Fruit fly (Drosophila melanogaster): ENCODE data around the gene CG33783.

CG33783 gene

DNA sequence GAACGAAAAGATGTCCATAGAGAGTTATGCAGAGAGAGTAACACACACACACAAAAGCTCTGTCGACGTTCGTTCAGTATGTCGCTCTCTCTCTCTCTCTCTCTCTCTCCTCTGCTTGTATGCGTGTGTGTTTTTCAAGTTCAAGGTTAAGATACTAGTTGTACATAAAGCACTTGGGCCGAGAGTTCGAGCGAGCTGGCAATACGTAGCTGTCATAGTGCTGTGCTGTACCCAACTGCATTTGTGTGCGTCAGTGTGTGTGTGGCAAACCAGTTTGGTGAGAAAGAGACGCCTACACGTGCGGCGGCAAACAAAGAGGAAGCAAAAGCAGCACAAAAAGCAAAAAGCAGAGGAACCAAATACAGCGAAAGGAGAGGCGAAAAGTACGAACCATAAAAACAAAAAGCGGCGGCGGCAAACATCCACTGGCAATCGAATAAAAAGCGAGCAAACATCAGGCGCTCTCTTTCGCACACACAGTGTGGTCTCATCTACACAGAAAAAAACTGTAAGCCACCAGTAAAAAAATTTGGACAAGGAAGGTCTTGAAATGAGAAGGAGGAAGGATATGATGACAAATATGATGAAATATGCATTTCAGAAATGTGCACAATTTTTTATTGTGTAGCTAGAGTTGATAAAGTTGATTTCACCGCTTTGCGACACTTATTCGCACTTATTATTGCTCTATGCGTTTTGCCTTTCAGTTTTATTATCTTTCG lies 20.8 kb downstream of the CG33783 start (continued):
- peak; percentile 7 for TF ChIP-seq CG14710 (tag; optimal IDR thresholded peaks at IDR 0.05)
- TF ChIP-seq CG11696 (GFP tag; IDR thresholded peaks at IDR 0.05), result peak; percentile 53; the same call in 1 of the 2 replicates
- peak; percentile 76 for TF ChIP-seq Xbp1 (GFP tag; optimal IDR thresholded peaks at IDR 0.05)
- TF ChIP-seq PHDP (tag; optimal IDR thresholded peaks at IDR 0.05), result peak; percentile 44
- TF ChIP-seq CG2712 (tag; optimal IDR thresholded peaks at IDR 0.05), result peak; percentile 45
- peak; percentile 64 for TF ChIP-seq HHEX (GFP tag; optimal IDR thresholded peaks at IDR 0.05)
- no peak for TF ChIP-seq CkIIα-i1 (GFP tag; IDR thresholded peaks at IDR 0.05)
- no peak for TF ChIP-seq CG2202 (tag; optimal IDR thresholded peaks at IDR 0.05)
- TF ChIP-seq ewg (GFP tag; optimal IDR thresholded peaks at IDR 0.05), result peak; percentile 26
- no peak for TF ChIP-seq CG14965 (GFP tag; optimal IDR thresholded peaks at IDR 0.05; ENCODE audit: borderline replicate concordance)
- peak; percentile 65 for TF ChIP-seq CG15514 (GFP tag; optimal IDR thresholded peaks at IDR 0.05)
- peak; percentile 58 for TF ChIP-seq NK7.1 (GFP tag; optimal IDR thresholded peaks at IDR 0.05)
- no peak for TF ChIP-seq Dref (GFP tag; IDR thresholded peaks at IDR 0.05)
- TF ChIP-seq CG5245 (GFP tag; optimal IDR thresholded peaks at IDR 0.05), result peak; percentile 12
- TF ChIP-seq lmd (GFP tag; IDR thresholded peaks at IDR 0.05), result peak; percentile 78
- peak; percentile 58 for TF ChIP-seq CG31441 (GFP tag; IDR thresholded peaks at IDR 0.05)
- TF ChIP-seq CG12769 (tag; optimal IDR thresholded peaks at IDR 0.05), result peak; percentile 34
- TF ChIP-seq Dll (GFP tag; IDR thresholded peaks at IDR 0.05; ENCODE audit: partially characterized antibody), result no peak
- peak; percentile 40; the same call in 1 of the 2 replicates for TF ChIP-seq ssp (GFP tag; IDR thresholded peaks at IDR 0.05)
- no peak for TF ChIP-seq salm (tag; optimal IDR thresholded peaks at IDR 0.05)
- TF ChIP-seq CG8281 (tag; optimal IDR thresholded peaks at IDR 0.05), result no peak
- peak; percentile 68 for TF ChIP-seq Nf-YC (tag; optimal IDR thresholded peaks at IDR 0.05)
- peak; percentile 64 for TF ChIP-seq tio (GFP tag; optimal IDR thresholded peaks at IDR 0.05)
- TF ChIP-seq CG12942 (GFP tag; optimal IDR thresholded peaks at IDR 0.05), result peak; percentile 39
- no peak; the same call in 1 of the 2 replicates for TF ChIP-seq CG13287 (GFP tag; IDR thresholded peaks at IDR 0.05; ENCODE audit: partially characterized antibody)
- TF ChIP-seq danr (GFP tag; IDR thresholded peaks at IDR 0.05), result 0 out of 2 replicates have a peak, but pooled peaks have one; percentile 9
- peak; percentile 11 for TF ChIP-seq Nf-YB (GFP tag; optimal IDR thresholded peaks at IDR 0.05)
- TF ChIP-seq CG17328 (GFP tag; IDR thresholded peaks at IDR 0.05), result peak; percentile 74
- peak; percentile 71 for TF ChIP-seq Ada2b (GFP tag; IDR thresholded peaks at IDR 0.05)
- peak; percentile 66 for TF ChIP-seq row (GFP tag; IDR thresholded peaks at IDR 0.05)
- peak; percentile 41 for TF ChIP-seq pb (GFP tag; optimal IDR thresholded peaks at IDR 0.05)
- TF ChIP-seq chn (GFP tag; optimal IDR thresholded peaks at IDR 0.05), result peak; percentile 52
- no peak for TF ChIP-seq ham (GFP tag; IDR thresholded peaks at IDR 0.05)
- TF ChIP-seq CG10267 (tag; optimal IDR thresholded peaks at IDR 0.05), result peak; percentile 20
- TF ChIP-seq CG2120 (GFP tag; optimal IDR thresholded peaks at IDR 0.05), result peak; percentile 85
- peak; percentile 66; the same call in 2 of the 3 replicates for TF ChIP-seq zfh1 (GFP tag; IDR thresholded peaks at IDR 0.05)
- no peak for TF ChIP-seq zf30C (GFP tag; optimal IDR thresholded peaks at IDR 0.05)
- TF ChIP-seq unpg (GFP tag; optimal IDR thresholded peaks at IDR 0.05), result peak; percentile 56
- TF ChIP-seq CG15073 (GFP tag; optimal IDR thresholded peaks at IDR 0.05), result no peak
- TF ChIP-seq prd (optimal IDR thresholded peaks at IDR 0.05), result no peak
- peak; percentile 82 for TF ChIP-seq prd (GFP tag; IDR thresholded peaks at IDR 0.05)
- TF ChIP-seq Rfx (GFP tag; IDR thresholded peaks at IDR 0.05), result peak; percentile 77
- TF ChIP-seq tna (GFP tag; IDR thresholded peaks at IDR 0.05; ENCODE audit: partially characterized antibody), result no peak
- peak; percentile 41 for TF ChIP-seq sqz (GFP tag; optimal IDR thresholded peaks at IDR 0.05)
- no peak for TF ChIP-seq CG7963 (GFP tag; IDR thresholded peaks at IDR 0.05; ENCODE audit: partially characterized antibody)
- TF ChIP-seq jing (GFP tag; optimal IDR thresholded peaks at IDR 0.05), result peak; percentile 32
- peak; percentile 32 for TF ChIP-seq dm (GFP tag; optimal IDR thresholded peaks at IDR 0.05)
- TF ChIP-seq insv (GFP tag; optimal IDR thresholded peaks at IDR 0.05), result no peak
- TF ChIP-seq klu (GFP tag; IDR thresholded peaks at IDR 0.05), result peak; percentile 60
